Worm (Caenorhabditis elegans) whole organism, L4 larva: Measurements from ENCODE around the gene F52G3.5.

Experiments
- F10B5.3 ChIP-seq: sonication (generic microtip); optimal IDR thresholded peaks from 2 replicates; lab custom pipeline; 2016; ENCODE audit warnings: mild to moderate bottlenecking, missing genetic modification characterization, missing compliant biosample characterization
- Y105C5A.15 ChIP-seq: fragments of 200-800 bp; sonication (Bioruptor generic); IDR thresholded peaks from 2 replicates; pipeline ENCODE4 v1.3.6; 2022; ENCODE audit warnings: missing genetic modification characterization, missing compliant biosample characterization
- ZK337.2 ChIP-seq: fragments of 200-800 bp; sonication (Bioruptor generic); IDR thresholded peaks from 2 replicates; pipeline ENCODE4 v1.3.6; 2022; ENCODE audit warnings: missing genetic modification reagents, missing genetic modification characterization, missing compliant biosample characterization
- aha-1 ChIP-seq: fragments of 150-350 bp; peaks from one replicate; lab custom pipeline; 2014; ENCODE audit warnings: missing biosample characterization, missing genetic modification characterization
- aly-2 ChIP-seq: sonication (generic microtip); optimal IDR thresholded peaks from 2 replicates; lab custom pipeline; 2018; ENCODE audit warnings: missing biosample characterization, missing genetic modification characterization
- ama-1 ChIP-seq: fragments of 150-350 bp; optimal IDR thresholded peaks from 2 replicates; lab custom pipeline; 2014; ENCODE audit warnings: inconsistent platforms, mixed read lengths
- ceh-28 ChIP-seq: fragments of 150-350 bp; optimal IDR thresholded peaks from 2 replicates; lab custom pipeline; 2014; ENCODE audit warnings: missing biosample characterization, missing genetic modification reagents, missing genetic modification characterization
- ceh-44 ChIP-seq: fragments of 200-800 bp; sonication (Bioruptor generic); IDR thresholded peaks from 2 replicates; pipeline ENCODE4 v1.3.6; 2022; ENCODE audit warnings: missing genetic modification reagents, missing genetic modification characterization, missing compliant biosample characterization
- ceh-62 ChIP-seq: sonication (generic microtip); optimal IDR thresholded peaks from 2 replicates; lab custom pipeline; 2017; ENCODE audit warnings: missing biosample characterization, missing genetic modification characterization
- ces-1 ChIP-seq: fragments of 150-350 bp; sonication (generic microtip); optimal IDR thresholded peaks from 4 replicates; lab custom pipeline; 2014; ENCODE audit warnings: missing biosample characterization, missing genetic modification reagents, missing genetic modification characterization
- cey-2 ChIP-seq: sonication (generic microtip); optimal IDR thresholded peaks from 3 replicates; lab custom pipeline; 2017; ENCODE audit warnings: missing genetic modification characterization, mild to moderate bottlenecking, missing compliant biosample characterization, antibody characterized with exemption, borderline replicate concordance; ENCODE audit not compliant: insufficient read depth
- daf-8 ChIP-seq: fragments of 200-800 bp; sonication (Bioruptor generic); IDR thresholded peaks from 2 replicates; pipeline ENCODE4 v1.3.6; 2022; ENCODE audit warnings: missing genetic modification characterization, missing compliant biosample characterization
- dmd-8 ChIP-seq: fragments of 200-800 bp; sonication (Bioruptor generic); IDR thresholded peaks from 2 replicates; pipeline ENCODE4 v1.3.6; 2022; ENCODE audit warnings: missing genetic modification characterization, missing compliant biosample characterization
- duxl-1 ChIP-seq: sonication (generic microtip); optimal IDR thresholded peaks from 2 replicates; lab custom pipeline; 2016; ENCODE audit warnings: mild to moderate bottlenecking, missing genetic modification characterization, moderate library complexity, missing compliant biosample characterization; ENCODE audit not compliant: poor library complexity
- egl-27 ChIP-seq: sonication (generic microtip); optimal IDR thresholded peaks from 3 replicates; lab custom pipeline; 2017; ENCODE audit warnings: missing biosample characterization, missing genetic modification reagents, missing genetic modification characterization
- egl-43 ChIP-seq: fragments of 200-800 bp; sonication (Bioruptor generic); IDR thresholded peaks from 2 replicates; pipeline ENCODE4 v1.3.6; 2022; ENCODE audit warnings: missing genetic modification reagents, missing genetic modification characterization, missing compliant biosample characterization
- fos-1 ChIP-seq: fragments of 150-350 bp; optimal IDR thresholded peaks from 2 replicates; lab custom pipeline; 2014; ENCODE audit warnings: missing biosample characterization, missing genetic modification characterization
- hlh-11 ChIP-seq: fragments of 200-800 bp; sonication (Bioruptor generic); optimal IDR thresholded peaks from 2 replicates; lab custom pipeline; 2018; ENCODE audit warnings: mild to moderate bottlenecking, missing genetic modification characterization, missing compliant biosample characterization
- lim-7 ChIP-seq: fragments of 200-800 bp; sonication (Bioruptor generic); IDR thresholded peaks from 2 replicates; pipeline ENCODE4 v1.3.6; 2022; ENCODE audit warnings: missing genetic modification characterization, missing compliant biosample characterization
- lin-39 ChIP-seq: fragments of 150-350 bp; optimal IDR thresholded peaks from 2 replicates; lab custom pipeline; 2014; ENCODE audit warnings: missing biosample characterization, missing genetic modification reagents, missing genetic modification characterization
- lir-3 ChIP-seq: sonication (generic microtip); optimal IDR thresholded peaks from 2 replicates; lab custom pipeline; 2016; ENCODE audit warnings: mild to moderate bottlenecking, missing genetic modification characterization, missing compliant biosample characterization
- lsy-2 ChIP-seq, 2 experiments: fragments of 150-350 bp in 1 of 2; sonication (generic microtip) in 1 of 2; optimal IDR thresholded peaks; 2 replicates each; lab custom pipeline; 2014 to 2017; ENCODE audit warnings: missing biosample characterization in 2 of 2, missing genetic modification characterization in 2 of 2
- madf-9 ChIP-seq: fragments of 200-800 bp; sonication (Bioruptor generic); conservative IDR thresholded peaks from 2 replicates; pipeline ENCODE4 v1.3.6; 2022; ENCODE audit warnings: missing genetic modification reagents, missing genetic modification characterization, missing compliant biosample characterization
- mdt-29 ChIP-seq: fragments of 200-800 bp; sonication (Bioruptor generic); IDR thresholded peaks from 2 replicates; pipeline ENCODE4 v1.3.6; 2022; ENCODE audit warnings: missing genetic modification reagents, missing genetic modification characterization, missing compliant biosample characterization
- mep-1 ChIP-seq: fragments of 150-350 bp; sonication (generic microtip); optimal IDR thresholded peaks from 3 replicates; lab custom pipeline; 2014; ENCODE audit warnings: missing biosample characterization, missing genetic modification characterization
- mxl-2 ChIP-seq: fragments of 200-800 bp; sonication (Bioruptor generic); conservative IDR thresholded peaks from 2 replicates; pipeline ENCODE4 v1.3.6; 2022; ENCODE audit warnings: missing genetic modification reagents, missing genetic modification characterization, missing compliant biosample characterization
- nhr-10 ChIP-seq: fragments of 150-350 bp; optimal IDR thresholded peaks from 2 replicates; lab custom pipeline; 2014; ENCODE audit warnings: missing biosample characterization, missing genetic modification characterization
- nhr-11 ChIP-seq: fragments of 150-350 bp; optimal IDR thresholded peaks from 2 replicates; lab custom pipeline; 2014; ENCODE audit warnings: missing biosample characterization, missing genetic modification characterization
- nhr-25 ChIP-seq: sonication (generic microtip); optimal IDR thresholded peaks from 2 replicates; lab custom pipeline; 2017; ENCODE audit warnings: missing genetic modification characterization, mild to moderate bottlenecking, missing compliant biosample characterization, antibody characterized with exemption, moderate library complexity, borderline replicate concordance; ENCODE audit not compliant: insufficient read depth
- nhr-42 ChIP-seq: fragments of 200-800 bp; sonication (Bioruptor generic); IDR thresholded peaks from 2 replicates; pipeline ENCODE4 v1.3.6; 2022; ENCODE audit warnings: missing genetic modification characterization, missing compliant biosample characterization
- nhr-6 ChIP-seq: fragments of 150-350 bp; optimal IDR thresholded peaks from 2 replicates; lab custom pipeline; 2014; ENCODE audit warnings: missing biosample characterization, missing genetic modification characterization
- nhr-76 ChIP-seq: fragments of 150-350 bp; optimal IDR thresholded peaks from 2 replicates; lab custom pipeline; 2014; ENCODE audit warnings: missing biosample characterization, missing genetic modification characterization
- nhr-77 ChIP-seq: fragments of 150-350 bp; optimal IDR thresholded peaks from 2 replicates; lab custom pipeline; 2014; ENCODE audit warnings: missing biosample characterization, missing genetic modification characterization
- pha-4 ChIP-seq, 2 experiments: fragments of 150-350 bp in 1 of 2; fragments of 200-800 bp in 1 of 2; sonication (Bioruptor generic) in 1 of 2; IDR thresholded peaks in 1 of 2; optimal IDR thresholded peaks in 1 of 2; 2 replicates each; pipeline versions ENCODE4 v1.3.6 to Lab custom; 2014 to 2022; ENCODE audit warnings: missing genetic modification characterization in 2 of 2, missing genetic modification reagents in 2 of 2, missing biosample characterization in 1 of 2, missing compliant biosample characterization in 1 of 2
- rbr-2 ChIP-seq: sonication (generic microtip); optimal IDR thresholded peaks from 2 replicates; lab custom pipeline; 2016; ENCODE audit warnings: missing genotype, missing genetic modification characterization, missing compliant biosample characterization
- saeg-2 ChIP-seq: fragments of 200-800 bp; sonication (Bioruptor generic); IDR thresholded peaks from 2 replicates; pipeline ENCODE4 v1.3.6; 2022; ENCODE audit warnings: missing genetic modification reagents, missing genetic modification characterization, missing compliant biosample characterization
- set-16 ChIP-seq: fragments of 200-800 bp; sonication (Bioruptor generic); IDR thresholded peaks from 2 replicates; pipeline ENCODE4 v1.3.6; 2022; ENCODE audit warnings: missing genetic modification reagents, missing genetic modification characterization, missing compliant biosample characterization
- skn-1 ChIP-seq: fragments of 150-350 bp; optimal IDR thresholded peaks from 2 replicates; lab custom pipeline; 2014; ENCODE audit warnings: missing biosample characterization, missing genetic modification characterization
- snpc-4 ChIP-seq: fragments of 150-350 bp; optimal IDR thresholded peaks from 2 replicates; lab custom pipeline; 2014; ENCODE audit warnings: missing biosample characterization, missing genetic modification characterization
- vab-7 ChIP-seq: fragments of 200-800 bp; sonication (Bioruptor generic); IDR thresholded peaks from 2 replicates; pipeline ENCODE4 v1.3.6; 2022; ENCODE audit warnings: missing genetic modification reagents, missing genetic modification characterization, missing compliant biosample characterization
- zag-1 ChIP-seq: fragments of 150-350 bp; optimal IDR thresholded peaks from 2 replicates; lab custom pipeline; 2014; ENCODE audit warnings: missing biosample characterization, missing genetic modification characterization

The F52G3.5 gene

DNA sequence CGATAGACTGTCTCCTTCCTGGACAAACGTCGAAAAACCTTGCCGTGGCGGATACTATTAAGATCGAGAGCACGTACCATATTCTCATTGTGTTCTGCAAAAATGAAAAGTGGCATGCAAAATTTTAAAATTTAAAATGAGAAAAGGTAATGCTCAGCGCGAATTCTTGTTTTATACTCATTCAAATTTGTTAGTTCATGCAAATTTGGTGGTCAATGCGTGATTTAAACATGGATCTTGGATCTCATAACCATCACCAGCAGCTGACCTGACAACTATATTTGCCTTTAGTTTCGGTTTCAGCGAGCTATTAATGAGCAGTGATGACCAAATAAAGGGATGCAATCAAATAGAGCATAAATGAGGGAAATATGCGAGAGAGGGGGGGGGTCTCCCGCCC is at the start of gene F52G3.5:
Gene F52G3.5, minus strand, starts transcription at position 101 of the 400 bp plus-strand sequence.
- TF ChIP-seq mep-1 (no peak), nhr-11 (no peak), madf-9 (GFP tag; lab: Robert Waterston, UW) (no peak), nhr-77 (tag; lab: Kevin White, UChicago) (no peak)

DNA sequence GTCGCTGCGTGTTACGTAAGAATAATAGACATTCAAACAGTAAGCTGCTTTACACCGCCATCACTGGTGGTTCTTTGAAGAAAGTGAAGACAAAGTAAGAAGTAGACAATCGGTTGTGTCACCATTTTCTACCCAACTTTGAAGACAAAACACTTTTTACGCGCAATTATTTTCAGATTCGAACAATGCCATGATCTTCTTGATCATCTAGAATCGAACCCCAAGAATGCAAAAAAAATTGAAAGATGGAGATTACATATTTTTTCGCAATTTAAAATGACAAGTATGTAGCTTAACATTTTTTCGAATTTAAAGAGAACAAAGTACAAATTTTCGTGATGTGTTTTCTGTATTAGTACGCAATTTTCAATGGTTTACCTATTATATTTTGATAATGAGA is 44.9 kb upstream of the F52G3.5 start, which contains the start of gene F35B3.4:
Gene F35B3.4, minus strand, starts transcription at position 101 of the 400 bp plus-strand sequence.
- TF ChIP-seq mdt-29 (GFP tag; lab: Robert Waterston, UW) (no peak), F10B5.3 (tag; lab: Kevin White, UChicago) (no peak), nhr-6 (no peak), ama-1 (lab: Kevin White, UChicago) (no peak), zag-1 (tag; lab: Kevin White, UChicago) (no peak), Y105C5A.15 (GFP tag; lab: Robert Waterston, UW) (no peak), ceh-28 (tag; lab: Kevin White, UChicago) (no peak), hlh-11 (no peak), aly-2 (tag; lab: Kevin White, UChicago) (no peak)
- TF ChIP-seq, all 104 proteins: peak for 0

DNA sequence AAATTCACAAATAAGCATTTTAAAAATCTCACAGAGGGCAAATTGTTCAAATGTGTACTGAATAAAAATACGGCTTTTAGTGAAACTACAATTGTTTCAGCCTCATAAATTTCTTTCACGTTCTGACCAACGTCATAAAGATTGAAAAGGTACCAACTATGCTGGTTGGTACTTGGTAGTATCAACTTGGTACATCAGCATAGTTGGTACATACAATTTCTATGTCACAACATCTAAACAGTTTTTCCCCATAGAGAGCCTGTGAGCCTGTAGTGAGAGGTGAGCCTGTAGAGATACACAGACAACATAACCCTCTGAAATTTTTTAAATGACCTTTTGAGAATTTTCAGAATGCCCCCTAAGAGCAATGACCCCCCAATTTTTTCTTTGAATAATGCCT is 43.2 kb upstream of the F52G3.5 start:
- TF ChIP-seq cey-2 (tag; lab: Kevin White, UChicago) (no peak), aha-1 (peak; percentile 91)

DNA sequence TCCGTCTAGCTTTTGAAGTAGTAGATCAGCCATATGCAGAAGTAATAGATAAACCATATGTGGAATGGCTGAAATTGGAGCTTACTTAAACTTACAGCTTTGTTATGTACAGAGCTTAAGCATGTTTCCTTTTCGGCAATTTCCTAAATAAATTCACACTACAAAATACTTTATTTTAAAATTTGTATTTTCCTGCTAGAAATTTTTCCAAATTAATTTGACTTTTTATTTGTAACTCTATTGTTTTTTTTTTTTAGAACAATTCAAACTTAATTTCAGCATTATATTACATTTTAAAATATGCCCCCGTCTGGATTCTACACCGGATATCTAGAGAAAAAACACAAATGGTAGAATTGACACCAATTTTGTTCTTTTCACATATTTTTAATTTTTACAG is 37.2 kb upstream of the F52G3.5 start, which contains the start of gene F35B3.3:
Gene F35B3.3, plus strand, starts transcription at position 301 of the 400 bp plus-strand sequence.
- TF ChIP-seq nhr-76 (tag; lab: Kevin White, UChicago) (no peak), lin-39 (tag; lab: Kevin White, UChicago) (no peak), pha-4 (GFP tag; IDR thresholded peaks at IDR 0.05; lab: Robert Waterston, UW) (no peak), pha-4 (tag; optimal IDR thresholded peaks at IDR 0.05; lab: Kevin White, UChicago) (no peak)

DNA sequence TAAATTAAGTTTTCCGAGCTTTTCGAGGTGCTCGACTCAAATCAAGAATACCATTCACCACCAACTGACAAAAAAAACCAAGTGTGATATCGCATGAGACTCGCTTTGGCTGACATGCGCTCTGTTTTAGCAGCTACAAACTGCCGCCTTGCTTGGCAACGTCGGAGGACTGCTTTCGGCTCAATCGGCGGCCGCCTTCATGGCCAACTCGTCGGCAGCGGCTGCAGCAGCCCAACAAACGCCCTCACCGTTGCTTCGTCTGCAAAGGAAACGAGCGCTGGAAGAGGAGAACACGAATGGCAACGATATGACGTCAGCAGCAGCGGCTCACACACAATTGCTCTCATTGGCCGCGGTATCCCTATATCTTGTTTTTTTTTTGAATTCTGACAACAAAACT is 30.9 kb upstream of the F52G3.5 start:
- TF ChIP-seq egl-43 = 0 out of 2 replicates have a peak, but pooled peaks have one; percentile 35
- no peak for TF ChIP-seq rbr-2 (tag; lab: Kevin White, UChicago)
- TF ChIP-seq set-16 (GFP tag; lab: Robert Waterston, UW) = peak; percentile 84

DNA sequence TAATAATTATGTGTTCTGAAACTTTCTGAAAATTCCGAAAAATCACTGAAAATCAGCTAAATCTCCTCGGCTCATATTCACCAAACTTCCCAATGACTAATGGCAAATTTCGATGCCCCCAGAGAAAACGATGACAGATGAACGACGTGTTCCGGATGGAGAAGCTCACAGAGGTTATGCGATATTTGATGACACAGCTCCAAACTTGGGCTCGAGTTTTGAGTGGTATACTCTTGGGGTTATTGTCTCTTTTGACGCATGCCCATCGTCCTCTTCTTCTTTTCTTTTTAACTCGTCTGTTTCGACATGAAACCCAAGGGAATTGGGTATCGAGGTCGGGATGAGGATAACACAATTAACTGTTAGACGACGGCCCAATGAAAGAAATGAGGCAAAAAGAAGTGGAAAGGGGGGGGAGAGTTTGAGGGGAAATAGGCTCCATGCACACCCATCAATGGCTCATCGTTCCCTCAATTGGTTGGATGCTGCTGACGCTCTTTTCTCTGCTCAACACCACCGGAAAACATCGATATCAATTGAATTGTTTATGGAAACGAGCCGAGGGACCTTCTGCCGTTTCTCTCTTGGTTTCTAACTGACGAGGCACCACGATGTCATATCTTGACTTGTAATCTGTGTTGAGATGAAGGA is 27.7 kb upstream of the F52G3.5 start:
- TF ChIP-seq nhr-10 (tag; lab: Kevin White, UChicago) = no peak
- TF ChIP-seq aha-1 = peak; percentile 91
- TF ChIP-seq saeg-2 (GFP tag; lab: Robert Waterston, UW) = no peak
- TF ChIP-seq fos-1 (tag; lab: Kevin White, UChicago) = no peak
- TF ChIP-seq dmd-8 (GFP tag; lab: Robert Waterston, UW) = no peak
- no peak for TF ChIP-seq nhr-6
- no peak for TF ChIP-seq lim-7
- TF ChIP-seq ceh-62 (tag; lab: Kevin White, UChicago) = no peak
- TF ChIP-seq egl-27 (tag; lab: Kevin White, UChicago) = no peak
- no peak for TF ChIP-seq nhr-77 (tag; lab: Kevin White, UChicago)
- TF ChIP-seq snpc-4 (tag; lab: Kevin White, UChicago) = no peak
- peak; percentile 19 for TF ChIP-seq rbr-2 (tag; lab: Kevin White, UChicago)
- no peak for TF ChIP-seq vab-7 (GFP tag; lab: Robert Waterston, UW)
- TF ChIP-seq nhr-25 (tag; lab: Kevin White, UChicago) = no peak
- peak in 1 of 2 experiments; percentile 13 for TF ChIP-seq lsy-2 (tag; optimal IDR thresholded peaks at IDR 0.05; lab: Kevin White, UChicago)
- TF ChIP-seq duxl-1 = no peak
- TF ChIP-seq nhr-42 (GFP tag; lab: Robert Waterston, UW) = no peak
- TF ChIP-seq daf-8 (GFP tag; lab: Robert Waterston, UW) = no peak
- TF ChIP-seq skn-1 (tag; lab: Kevin White, UChicago) = no peak
- TF ChIP-seq mxl-2 (GFP tag; lab: Robert Waterston, UW) = no peak
- TF ChIP-seq ceh-44 (GFP tag; lab: Robert Waterston, UW) = no peak
- no peak for TF ChIP-seq lir-3 (tag; lab: Kevin White, UChicago)
- TF ChIP-seq ces-1 = peak; percentile 49
- no peak for TF ChIP-seq ZK337.2 (GFP tag; lab: Robert Waterston, UW)
